Worm (Caenorhabditis elegans): ENCODE data around the gene apc-10.

The apc-10 gene

ce11 chrV:10466607-10467092 is 40.5 kb upstream of the apc-10 start:
- TF ChIP-seq arid-1 (GFP tag; conservative IDR thresholded peaks at IDR 0.05): peak; percentile 82
- no peak for TF ChIP-seq ceh-82 (tag; optimal IDR thresholded peaks at IDR 0.05)
- no peak for TF ChIP-seq egl-43 (GFP tag; IDR thresholded peaks at IDR 0.05)
- TF ChIP-seq ZK546.5 (tag; optimal IDR thresholded peaks at IDR 0.05): peak in 1 of 2 experiments; percentile 41
- peak; percentile 25 for TF ChIP-seq nhr-237 (tag; optimal IDR thresholded peaks at IDR 0.05)
- TF ChIP-seq skn-1 (tag; optimal IDR thresholded peaks at IDR 0.05): peak; percentile 59
- TF ChIP-seq spr-3 (GFP tag; optimal IDR thresholded peaks at IDR 0.05): peak; percentile 23
- peak; percentile 96 for TF ChIP-seq nhr-6 (tag; optimal IDR thresholded peaks at IDR 0.05)
- TF ChIP-seq mxl-3 (GFP tag; optimal IDR thresholded peaks at IDR 0.05): peak; percentile 92
- no peak for TF ChIP-seq ZK337.2 (GFP tag; IDR thresholded peaks at IDR 0.05)
- peak; percentile 89 to 95 for TF ChIP-seq lsy-2 (tag; optimal IDR thresholded peaks at IDR 0.05)
- TF ChIP-seq hmg-1.1 (GFP tag; IDR thresholded peaks at IDR 0.05): peak; percentile 83
- peak; percentile 91 for TF ChIP-seq rbr-2 (tag; optimal IDR thresholded peaks at IDR 0.05)
- peak; percentile 27 for TF ChIP-seq unc-39 (tag; optimal IDR thresholded peaks at IDR 0.05)
- peak; percentile 13 for TF ChIP-seq fos-1 (tag; optimal IDR thresholded peaks at IDR 0.05)
- TF ChIP-seq saeg-2 (GFP tag; IDR thresholded peaks at IDR 0.05): peak; percentile 55; the same call in 1 of the 2 replicates
- peak; percentile 68 for TF ChIP-seq ama-1 (optimal IDR thresholded peaks at IDR 0.05)
- TF ChIP-seq R02D3.7 (tag; optimal IDR thresholded peaks at IDR 0.05): no peak
- peak; percentile 96 for TF ChIP-seq nhr-28 (tag; optimal IDR thresholded peaks at IDR 0.05)
- peak; percentile 88 for TF ChIP-seq ceh-20 (GFP tag; IDR thresholded peaks at IDR 0.05)
- TF ChIP-seq nhr-111 (GFP tag; optimal IDR thresholded peaks at IDR 0.05): no peak
- TF ChIP-seq ctbp-1 (GFP tag; IDR thresholded peaks at IDR 0.05): peak; percentile 94
- TF ChIP-seq unc-130 (GFP tag; optimal IDR thresholded peaks at IDR 0.05): no peak
- 0 out of 2 replicates have a peak, but pooled peaks have one; percentile 34 for TF ChIP-seq nhr-41 (GFP tag; IDR thresholded peaks at IDR 0.05)
- TF ChIP-seq nhr-42 (GFP tag; IDR thresholded peaks at IDR 0.05): peak; percentile 52; the same call in 1 of the 2 replicates
- TF ChIP-seq ceh-62 (tag; optimal IDR thresholded peaks at IDR 0.05): no peak
- peak; percentile 83 for TF ChIP-seq duxl-1 (tag; optimal IDR thresholded peaks at IDR 0.05; ENCODE audit: poor library complexity)
- TF ChIP-seq lin-13 (GFP tag; optimal IDR thresholded peaks at IDR 0.05): peak; percentile 90
- no peak for TF ChIP-seq ztf-11 (tag; optimal IDR thresholded peaks at IDR 0.05)
- peak; percentile 76 for TF ChIP-seq ztf-7 (tag; optimal IDR thresholded peaks at IDR 0.05)
- TF ChIP-seq zip-2 (tag; optimal IDR thresholded peaks at IDR 0.05): peak; percentile 52
- TF ChIP-seq dpl-1 (GFP tag; optimal IDR thresholded peaks at IDR 0.05): peak; percentile 68
- no peak for TF ChIP-seq snpc-4 (tag; optimal IDR thresholded peaks at IDR 0.05)
- TF ChIP-seq nhr-10 (tag; optimal IDR thresholded peaks at IDR 0.05): peak; percentile 89
- peak; percentile 75 for TF ChIP-seq pha-4 (GFP tag; IDR thresholded peaks at IDR 0.05)
- peak; percentile 89 for TF ChIP-seq pha-4 (tag; optimal IDR thresholded peaks at IDR 0.05)
- no peak for TF ChIP-seq lin-15B (tag; optimal IDR thresholded peaks at IDR 0.05)
- TF ChIP-seq madf-9 (GFP tag; conservative IDR thresholded peaks at IDR 0.05): 0 out of 2 replicates have a peak, but pooled peaks have one; percentile 13
- peak; percentile 100 for TF ChIP-seq aha-1 (tag)
- peak; percentile 98 to 100 for TF ChIP-seq hif-1 (tag; optimal IDR thresholded peaks at IDR 0.05)
- no peak for TF ChIP-seq Y5F2A.4 (GFP tag; optimal IDR thresholded peaks at IDR 0.05)
- TF ChIP-seq madf-5 (GFP tag; IDR thresholded peaks at IDR 0.05): no peak
- no peak for TF ChIP-seq sdz-12 (GFP tag; optimal IDR thresholded peaks at IDR 0.05)
- TF ChIP-seq hlh-30 (tag; optimal IDR thresholded peaks at IDR 0.05; ENCODE audit: insufficient read depth): peak; percentile 98
- no peak for TF ChIP-seq attf-4 (tag; optimal IDR thresholded peaks at IDR 0.05)
- peak; percentile 80 for TF ChIP-seq gei-8 (GFP tag; optimal IDR thresholded peaks at IDR 0.05)
- peak; percentile 14 for TF ChIP-seq egl-27 (tag; optimal IDR thresholded peaks at IDR 0.05)
- no peak for TF ChIP-seq daf-8 (GFP tag; IDR thresholded peaks at IDR 0.05)
- no peak for TF ChIP-seq lin-39 (tag; optimal IDR thresholded peaks at IDR 0.05)
- TF ChIP-seq F37D6.2 (tag; optimal IDR thresholded peaks at IDR 0.05): peak; percentile 79
- TF ChIP-seq F49E8.2 (tag; optimal IDR thresholded peaks at IDR 0.05; ENCODE audit: borderline replicate concordance): no peak
- no peak for TF ChIP-seq F10B5.3 (tag; optimal IDR thresholded peaks at IDR 0.05)
